Worm (Caenorhabditis elegans) whole organism, L2 larva: ENCODE results near the gene far-1.

ENCODE experiments used
- F13H6.1 ChIP-seq: sonication (generic microtip); optimal IDR thresholded peaks from 2 replicates; lab custom pipeline; 2016; ENCODE audit warnings: missing genetic modification characterization, missing compliant biosample characterization
- Y55F3AM.14 ChIP-seq: fragments of 200-800 bp; sonication (Bioruptor generic); optimal IDR thresholded peaks from 2 replicates; lab custom pipeline; 2018; ENCODE audit warnings: mild to moderate bottlenecking, missing genetic modification characterization, missing compliant biosample characterization
- alr-1 ChIP-seq: fragments of 150-350 bp; optimal IDR thresholded peaks from 2 replicates; lab custom pipeline; 2014; ENCODE audit warnings: missing biosample characterization, missing genetic modification characterization
- aly-2 ChIP-seq: fragments of 150-350 bp; optimal IDR thresholded peaks from 2 replicates; lab custom pipeline; 2014; ENCODE audit warnings: missing biosample characterization, missing genetic modification characterization
- ama-1 ChIP-seq: fragments of 150-350 bp; optimal IDR thresholded peaks from 2 replicates; lab custom pipeline; 2018; ENCODE audit warnings: inconsistent platforms
- ceh-16 ChIP-seq: fragments of 150-350 bp; optimal IDR thresholded peaks from 2 replicates; lab custom pipeline; 2014; ENCODE audit warnings: missing biosample characterization, missing genetic modification characterization
- crh-2 ChIP-seq: sonication (generic microtip); optimal IDR thresholded peaks from 2 replicates; lab custom pipeline; 2017; ENCODE audit warnings: missing biosample characterization, missing genetic modification characterization
- dmd-4 ChIP-seq: sonication (generic microtip); optimal IDR thresholded peaks from 2 replicates; lab custom pipeline; 2017; ENCODE audit warnings: missing biosample characterization, missing genetic modification characterization
- egl-27 ChIP-seq: sonication (generic microtip); optimal IDR thresholded peaks from 3 replicates; lab custom pipeline; 2017; ENCODE audit warnings: missing biosample characterization, missing genetic modification reagents, missing genetic modification characterization
- elt-1 ChIP-seq: fragments of 150-350 bp; optimal IDR thresholded peaks from 2 replicates; lab custom pipeline; 2014; ENCODE audit warnings: missing biosample characterization, missing genetic modification characterization
- elt-3 ChIP-seq: sonication (generic microtip); optimal IDR thresholded peaks from 2 replicates; lab custom pipeline; 2017; ENCODE audit warnings: missing biosample characterization, missing genetic modification characterization
- fos-1 ChIP-seq: fragments of 150-350 bp; optimal IDR thresholded peaks from 2 replicates; lab custom pipeline; 2014; ENCODE audit warnings: missing biosample characterization, missing genetic modification characterization
- gmeb-1 ChIP-seq: fragments of 150-350 bp; optimal IDR thresholded peaks from 2 replicates; lab custom pipeline; 2014; ENCODE audit warnings: missing biosample characterization, missing genetic modification characterization
- lin-11 ChIP-seq: fragments of 150-350 bp; sonication (generic microtip); optimal IDR thresholded peaks from 2 replicates; lab custom pipeline; 2014; ENCODE audit warnings: missing biosample characterization, missing genetic modification characterization, inconsistent platforms, mixed read lengths
- lin-39 ChIP-seq: fragments of 150-350 bp; optimal IDR thresholded peaks from 2 replicates; lab custom pipeline; 2014; ENCODE audit warnings: missing biosample characterization, missing genetic modification reagents, missing genetic modification characterization
- lsy-2 ChIP-seq, 2 experiments: fragments of 150-350 bp in 1 of 2; sonication (generic microtip) in 1 of 2; optimal IDR thresholded peaks; 2 replicates each; lab custom pipeline; 2014 to 2017; ENCODE audit warnings: missing biosample characterization in 2 of 2, missing genetic modification characterization in 2 of 2
- mab-5 ChIP-seq: fragments of 150-350 bp; optimal IDR thresholded peaks from 2 replicates; lab custom pipeline; 2014; ENCODE audit warnings: missing biosample characterization, missing genetic modification characterization
- mbf-1 ChIP-seq: sonication (generic microtip); optimal IDR thresholded peaks from 2 replicates; lab custom pipeline; 2017; ENCODE audit warnings: missing biosample characterization, missing genetic modification characterization
- mdl-1 ChIP-seq, 2 experiments: fragments of 150-350 bp in 1 of 2; sonication (generic microtip) in 1 of 2; optimal IDR thresholded peaks; 2 replicates each; lab custom pipeline; 2017; ENCODE audit warnings: missing biosample characterization in 2 of 2, missing genetic modification characterization in 2 of 2
- nhr-10 ChIP-seq: sonication (generic microtip); optimal IDR thresholded peaks from 2 replicates; lab custom pipeline; 2017; ENCODE audit warnings: missing biosample characterization, missing genetic modification characterization
- nhr-12 ChIP-seq: fragments of 150-350 bp; optimal IDR thresholded peaks from 2 replicates; lab custom pipeline; 2014; ENCODE audit warnings: missing biosample characterization, missing genetic modification characterization
- nhr-129 ChIP-seq: fragments of 150-350 bp; optimal IDR thresholded peaks from 2 replicates; lab custom pipeline; 2014; ENCODE audit warnings: missing biosample characterization, missing genetic modification characterization
- nhr-21 ChIP-seq: fragments of 150-350 bp; optimal IDR thresholded peaks from 2 replicates; lab custom pipeline; 2014; ENCODE audit warnings: missing biosample characterization, missing genetic modification characterization
- nhr-23 ChIP-seq: fragments of 150-350 bp; optimal IDR thresholded peaks from 2 replicates; lab custom pipeline; 2014; ENCODE audit warnings: missing biosample characterization, missing genetic modification reagents, missing genetic modification characterization
- nhr-237 ChIP-seq: fragments of 150-350 bp; optimal IDR thresholded peaks from 2 replicates; lab custom pipeline; 2014; ENCODE audit warnings: missing biosample characterization, missing genetic modification characterization
- nhr-25 ChIP-seq: fragments of 150-350 bp; sonication (generic microtip); optimal IDR thresholded peaks from 3 replicates; lab custom pipeline; 2014; ENCODE audit warnings: missing biosample characterization, missing genetic modification characterization
- nhr-77 ChIP-seq: fragments of 150-350 bp; optimal IDR thresholded peaks from 2 replicates; lab custom pipeline; 2014; ENCODE audit warnings: missing biosample characterization, missing genetic modification characterization
- sem-4 ChIP-seq: fragments of 150-350 bp; optimal IDR thresholded peaks from 2 replicates; lab custom pipeline; 2014; ENCODE audit warnings: missing biosample characterization, missing genetic modification reagents, missing genetic modification characterization
- skn-1 ChIP-seq: sonication (generic microtip); optimal IDR thresholded peaks from 2 replicates; lab custom pipeline; 2017; ENCODE audit warnings: missing biosample characterization, missing genetic modification characterization
- sma-3 ChIP-seq: sonication (generic microtip); optimal IDR thresholded peaks from 2 replicates; lab custom pipeline; 2016; ENCODE audit warnings: missing genetic modification reagents, missing genetic modification characterization, missing compliant biosample characterization
- sma-9 ChIP-seq, 2 experiments: fragments of 150-350 bp in 1 of 2; sonication (generic microtip) in 1 of 2; optimal IDR thresholded peaks; 2 replicates each; lab custom pipeline; 2014 to 2016; ENCODE audit warnings: missing genetic modification characterization in 2 of 2, mild to moderate bottlenecking in 1 of 2, missing biosample characterization in 1 of 2, missing compliant biosample characterization in 1 of 2, missing genetic modification reagents in 1 of 2, moderate library complexity in 1 of 2
- unc-39 ChIP-seq: fragments of 150-350 bp; optimal IDR thresholded peaks from 2 replicates; lab custom pipeline; 2014; ENCODE audit warnings: missing biosample characterization, missing genetic modification characterization
- unc-55 ChIP-seq: fragments of 150-350 bp; sonication (generic microtip); optimal IDR thresholded peaks from 3 replicates; lab custom pipeline; 2014; ENCODE audit warnings: missing biosample characterization, missing genetic modification reagents, missing genetic modification characterization
- unc-62 ChIP-seq: fragments of 150-350 bp; optimal IDR thresholded peaks from 2 replicates; lab custom pipeline; 2014; ENCODE audit warnings: missing biosample characterization, missing genetic modification reagents, missing genetic modification characterization
- ztf-11 ChIP-seq: sonication (generic microtip); optimal IDR thresholded peaks from 2 replicates; lab custom pipeline; 2017; ENCODE audit warnings: missing biosample characterization, missing genetic modification characterization
- ztf-4 ChIP-seq: fragments of 150-350 bp; optimal IDR thresholded peaks from 2 replicates; lab custom pipeline; 2014; ENCODE audit warnings: missing biosample characterization, missing genetic modification characterization

far-1 gene

ce11 chrIII:9103643-9104042 lies 22.7 kb upstream of the far-1 start, which contains the start of gene dos-1:
dos-1 (plus strand) TSS chrIII:9103943.
- TF ChIP-seq Y55F3AM.14 (GFP tag; lab: Kevin White, UChicago): no peak
- TF ChIP-seq nhr-23 (tag; lab: Kevin White, UChicago): no peak
- no peak for TF ChIP-seq ztf-11 (tag; lab: Kevin White, UChicago)
- no peak for TF ChIP-seq nhr-10 (tag; lab: Kevin White, UChicago)
- TF ChIP-seq nhr-77 (tag; lab: Kevin White, UChicago): no peak
- TF ChIP-seq fos-1 (tag; lab: Kevin White, UChicago): no peak
- TF ChIP-seq lsy-2 (tag; optimal IDR thresholded peaks at IDR 0.05; lab: Kevin White, UChicago): no peak
- no peak for TF ChIP-seq sem-4 (tag; lab: Kevin White, UChicago)
- TF ChIP-seq aly-2: no peak
- no peak for TF ChIP-seq egl-27 (tag; lab: Kevin White, UChicago)
- no peak for TF ChIP-seq elt-3
- TF ChIP-seq mdl-1 (tag; optimal IDR thresholded peaks at IDR 0.05; lab: Kevin White, UChicago): no peak
- no peak for TF ChIP-seq unc-62
- no peak for TF ChIP-seq lin-11 (tag; lab: Kevin White, UChicago)
- TF ChIP-seq alr-1: no peak

- no peak for TF ChIP-seq sma-9 (GFP tag; optimal IDR thresholded peaks at IDR 0.05; lab: Kevin White, UChicago)
- TF ChIP-seq sma-9 (tag; optimal IDR thresholded peaks at IDR 0.05; lab: Kevin White, UChicago): no peak
- TF ChIP-seq sem-4 (tag; lab: Kevin White, UChicago): no peak
- no peak for TF ChIP-seq unc-39 (tag; lab: Kevin White, UChicago)
- no peak for TF ChIP-seq nhr-129
- no peak for TF ChIP-seq ama-1 (lab: Kevin White, UChicago)
- TF ChIP-seq nhr-237 (tag; lab: Kevin White, UChicago): no peak
- no peak for TF ChIP-seq nhr-21 (tag; lab: Kevin White, UChicago)
- no peak for TF ChIP-seq skn-1 (tag; lab: Kevin White, UChicago)
- no peak for TF ChIP-seq F13H6.1
- TF ChIP-seq unc-55 (GFP tag; lab: Kevin White, UChicago): no peak
- no peak for TF ChIP-seq nhr-25 (tag; lab: Kevin White, UChicago)
- no peak for TF ChIP-seq nhr-10 (tag; lab: Kevin White, UChicago)
- no peak for TF ChIP-seq aly-2
- no peak for TF ChIP-seq lsy-2 (tag; optimal IDR thresholded peaks at IDR 0.05; lab: Kevin White, UChicago)
- no peak for TF ChIP-seq gmeb-1
- TF ChIP-seq, all 48 proteins: peak for 0
Observed at ce11 chrIII:9101212-9101611, 20.2 kb upstream of the far-1 start, which contains the start of gene ZK507.1. ZK507.1 (minus strand) TSS chrIII:9101312.

DNA sequence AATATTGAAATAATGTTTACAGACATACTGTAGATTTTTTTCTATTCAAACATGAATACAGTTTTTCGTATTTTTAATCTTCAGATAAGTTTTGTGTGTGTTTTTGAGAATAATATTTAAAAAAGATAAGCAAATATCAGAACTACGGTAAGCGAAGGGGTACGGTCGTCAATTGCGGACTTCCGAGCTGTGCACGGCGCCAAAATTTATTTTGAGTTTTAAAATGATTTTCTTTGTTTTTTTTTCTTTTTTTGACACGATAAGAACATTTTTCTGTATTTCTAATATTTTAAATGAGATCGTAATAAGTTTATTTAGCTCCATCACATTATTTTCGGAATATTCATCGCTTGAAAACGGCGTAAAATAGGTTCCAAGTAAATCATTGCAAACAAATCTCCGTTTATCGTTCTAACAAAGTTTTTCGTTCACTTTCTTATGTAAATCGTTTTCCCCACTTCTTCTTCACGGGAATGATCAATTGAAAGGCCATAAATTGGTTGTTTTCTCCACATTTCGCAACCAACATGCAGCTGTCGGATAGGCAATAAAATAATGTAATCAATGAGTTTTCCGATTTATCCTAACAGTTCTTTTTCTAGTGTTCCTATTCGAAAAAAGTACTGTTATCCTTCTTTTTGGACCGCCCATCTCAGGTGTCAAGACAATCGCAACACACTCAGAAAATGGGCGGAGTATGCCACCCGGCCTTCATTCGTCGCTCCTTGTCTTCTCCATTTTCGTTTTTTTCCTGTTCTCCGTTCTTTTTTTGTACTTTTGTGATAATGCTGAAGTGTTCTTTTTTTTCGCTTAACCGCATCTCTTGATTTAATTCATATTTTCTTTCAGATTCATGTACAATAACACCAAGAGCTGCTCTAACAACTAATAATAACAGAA lies 10.7 kb upstream of the far-1 start, which contains the start of gene glp-1:
glp-1 (plus strand) TSS at position 850 of the 900 bp plus-strand sequence.
- TF ChIP-seq Y55F3AM.14 (GFP tag; lab: Kevin White, UChicago): no peak
- no peak for TF ChIP-seq nhr-21 (tag; lab: Kevin White, UChicago)
- no peak for TF ChIP-seq mab-5 (tag; lab: Kevin White, UChicago)
- TF ChIP-seq lin-11 (tag; lab: Kevin White, UChicago): no peak
- no peak for TF ChIP-seq elt-3
- no peak for TF ChIP-seq lin-39
- TF ChIP-seq egl-27 (tag; lab: Kevin White, UChicago): no peak
- no peak for TF ChIP-seq sma-3 (GFP tag; lab: Kevin White, UChicago)
- TF ChIP-seq nhr-12 (tag; lab: Kevin White, UChicago): no peak
- no peak for TF ChIP-seq mbf-1
- no peak for TF ChIP-seq crh-2
- no peak for TF ChIP-seq ztf-4 (tag; lab: Kevin White, UChicago)
- TF ChIP-seq dmd-4: no peak
- no peak for TF ChIP-seq ceh-16 (tag; lab: Kevin White, UChicago)
- TF ChIP-seq elt-1 (tag; lab: Kevin White, UChicago): no peak
- TF ChIP-seq unc-55 (GFP tag; lab: Kevin White, UChicago): no peak
- no peak for TF ChIP-seq gmeb-1
- TF ChIP-seq ama-1 (lab: Kevin White, UChicago): no peak
- no peak for TF ChIP-seq nhr-23 (tag; lab: Kevin White, UChicago)
